Fruit fly (Drosophila melanogaster): ENCODE measurements around the gene Eig71Ec.

DNA sequence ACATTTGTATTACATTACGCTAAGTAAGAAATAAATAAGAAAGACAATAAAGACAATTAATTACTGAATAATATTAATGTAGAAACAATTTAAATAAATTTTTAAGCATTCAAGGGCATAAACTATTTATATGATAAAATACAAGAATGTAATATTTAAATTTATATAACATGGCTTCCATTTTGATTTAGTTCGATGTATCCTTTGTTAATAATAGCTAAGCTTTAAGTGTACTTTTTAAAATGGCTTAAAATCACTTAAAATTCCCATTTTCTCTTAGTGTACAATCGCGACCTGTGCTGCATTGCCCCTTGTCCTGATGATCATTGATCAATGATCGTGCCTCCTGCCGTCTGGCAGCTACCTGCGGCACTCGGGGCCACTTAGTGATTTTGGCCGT lies 18.4 kb upstream of the Eig71Ec start:
- TF ChIP-seq CG8478 (optimal IDR thresholded peaks at IDR 0.05) (no peak), CTCF (optimal IDR thresholded peaks at IDR 0.05) (no peak)

Measured in S2 (cell line).